Fruit fly (Drosophila melanogaster) whole organism, embryonic: ENCODE measurements around the gene CenB1A.

ENCODE experiments used
- Awh ChIP-seq: fragments of 200-800 bp; sonication (Bioruptor generic); IDR thresholded peaks from 2 replicates; pipeline ENCODE4, ENCODE4 v1.3.6; 2022; ENCODE audit warnings: missing biosample characterization, missing genetic modification characterization
- BtbVII ChIP-seq: fragments of 200-800 bp; sonication (Bioruptor generic); optimal IDR thresholded peaks from 3 replicates; lab custom pipeline; 2017; ENCODE audit warnings: missing biosample characterization, mild to moderate bottlenecking, missing genetic modification characterization
- CG10543 ChIP-seq: fragments of 200-800 bp; sonication (Bioruptor generic); optimal IDR thresholded peaks from 3 replicates; lab custom pipeline; 2017; ENCODE audit warnings: missing biosample characterization, mild to moderate bottlenecking, missing genetic modification characterization, moderate library complexity
- CG12942 ChIP-seq: fragments of 200-800 bp; sonication (Bioruptor generic); optimal IDR thresholded peaks from 3 replicates; lab custom pipeline; 2016; ENCODE audit warnings: missing biosample characterization, missing genetic modification characterization
- CG34376 ChIP-seq: fragments of 200-800 bp; sonication (Bioruptor generic); optimal IDR thresholded peaks from 2 replicates; lab custom pipeline; 2018; ENCODE audit warnings: missing biosample characterization, mild to moderate bottlenecking, missing genetic modification characterization
- CG5953 ChIP-seq: fragments of 200-800 bp; sonication (Bioruptor generic); IDR thresholded peaks from 2 replicates; pipeline ENCODE4 v1.3.6; 2022; ENCODE audit warnings: missing biosample characterization, missing genetic modification characterization
- CG6854 ChIP-seq: fragments of 200-800 bp; sonication (Bioruptor generic); optimal IDR thresholded peaks from 3 replicates; lab custom pipeline; 2017; ENCODE audit warnings: missing biosample characterization, mild to moderate bottlenecking, missing genetic modification characterization
- CG9932 ChIP-seq: fragments of 200-800 bp; sonication (Bioruptor generic); IDR thresholded peaks from 2 replicates; pipeline ENCODE4 v1.3.6; 2022; ENCODE audit warnings: missing biosample characterization, missing genetic modification characterization
- Fer1 ChIP-seq: fragments of 200-800 bp; sonication (Bioruptor generic); optimal IDR thresholded peaks from 2 replicates; lab custom pipeline; 2017; ENCODE audit warnings: missing biosample characterization, mild to moderate bottlenecking, missing genetic modification characterization
- Hmx ChIP-seq: fragments of 200-800 bp; sonication (Bioruptor generic); optimal IDR thresholded peaks from 2 replicates; lab custom pipeline; 2016; ENCODE audit warnings: missing biosample characterization, missing genetic modification characterization
- NC2α ChIP-seq: fragments of 200-800 bp; sonication (Bioruptor generic); optimal IDR thresholded peaks from 2 replicates; lab custom pipeline; 2016; ENCODE audit warnings: missing biosample characterization, missing genetic modification characterization
- NC2β ChIP-seq: fragments of 200-800 bp; sonication (Bioruptor generic); optimal IDR thresholded peaks from 2 replicates; lab custom pipeline; 2016; ENCODE audit warnings: missing biosample characterization, missing genetic modification characterization
- Nf-YC ChIP-seq: fragments of 200-800 bp; optimal IDR thresholded peaks from 3 replicates; lab custom pipeline; 2019; ENCODE audit warnings: missing biosample characterization, mild to moderate bottlenecking, missing genetic modification characterization, moderate library complexity
- Optix ChIP-seq: fragments of 200-800 bp; sonication (Bioruptor generic); IDR thresholded peaks from 3 replicates; pipeline ENCODE4 v1.3.6; 2022; ENCODE audit warnings: missing biosample characterization, missing genetic modification characterization
- Sox100B ChIP-seq: fragments of 200-800 bp; sonication (Bioruptor generic); optimal IDR thresholded peaks from 3 replicates; lab custom pipeline; 2018; ENCODE audit warnings: missing biosample characterization, mild to moderate bottlenecking, missing genetic modification characterization
- Trl ChIP-seq, 3 experiments: fragments of >200 bp in 2 of 3; fragments of 200-800 bp in 1 of 3; sonication (Bioruptor generic) in 1 of 3; optimal IDR thresholded peaks; 2 replicates in 1 of 3; 3 replicates in 2 of 3; lab custom pipeline; 2016 to 2017; ENCODE audit warnings: missing biosample characterization in 1 of 3, missing genetic modification characterization in 1 of 3
- ab ChIP-seq: fragments of 200-800 bp; sonication (Bioruptor generic); optimal IDR thresholded peaks from 2 replicates; lab custom pipeline; 2016; ENCODE audit warnings: missing biosample characterization, missing genetic modification characterization
- amos ChIP-seq: fragments of 200-800 bp; sonication (Bioruptor generic); IDR thresholded peaks from 2 replicates; pipeline ENCODE4 v1.3.6; 2022; ENCODE audit warnings: missing biosample characterization, missing genetic modification characterization; ENCODE audit not compliant: partially characterized antibody
- cg ChIP-seq: fragments of 200-800 bp; sonication (Bioruptor generic); optimal IDR thresholded peaks from 3 replicates; lab custom pipeline; 2019; ENCODE audit warnings: missing biosample characterization, mild to moderate bottlenecking, missing genetic modification characterization, moderate library complexity
- ci ChIP-seq: fragments of 200-800 bp; sonication (Bioruptor generic); IDR thresholded peaks from 3 replicates; pipeline ENCODE4 v1.3.6; 2022; ENCODE audit warnings: missing biosample characterization, missing genetic modification characterization
- cwo ChIP-seq: fragments of 200-800 bp; sonication (Bioruptor generic); optimal IDR thresholded peaks from 3 replicates; lab custom pipeline; 2017; ENCODE audit warnings: missing biosample characterization, missing genetic modification characterization, mild to moderate bottlenecking, moderate library complexity, missing genetic modification reagents
- ems ChIP-seq: fragments of 200-800 bp; sonication (Bioruptor generic); optimal IDR thresholded peaks from 3 replicates; lab custom pipeline; 2016; ENCODE audit warnings: missing biosample characterization, missing genetic modification characterization
- gcm ChIP-seq: fragments of 200-800 bp; sonication (Bioruptor generic); optimal IDR thresholded peaks from 2 replicates; lab custom pipeline; 2019; ENCODE audit warnings: missing biosample characterization, mild to moderate bottlenecking, missing genetic modification characterization, moderate library complexity
- grn ChIP-seq: fragments of 200-800 bp; sonication (Bioruptor generic); optimal IDR thresholded peaks from 3 replicates; lab custom pipeline; 2017; ENCODE audit warnings: missing biosample characterization, missing genetic modification characterization
- hth ChIP-seq: fragments of >200 bp; optimal IDR thresholded peaks from 2 replicates; lab custom pipeline; 2017; ENCODE audit warnings: inconsistent platforms
- insv ChIP-seq, 2 experiments: fragments of 200-800 bp; sonication (Bioruptor generic); optimal IDR thresholded peaks; 3 replicates each; lab custom pipeline; 2016 to 2018; ENCODE audit warnings: missing biosample characterization in 2 of 2, missing genetic modification characterization in 2 of 2
- mirr ChIP-seq: fragments of 200-800 bp; sonication (Bioruptor generic); optimal IDR thresholded peaks from 3 replicates; lab custom pipeline; 2018; ENCODE audit warnings: missing biosample characterization, mild to moderate bottlenecking, missing genetic modification characterization
- nmo ChIP-seq: fragments of 200-800 bp; sonication (Bioruptor generic); optimal IDR thresholded peaks from 2 replicates; lab custom pipeline; 2018; ENCODE audit warnings: missing biosample characterization, mild to moderate bottlenecking, missing genetic modification characterization, moderate library complexity
- nom ChIP-seq: fragments of 200-800 bp; sonication (Bioruptor generic); optimal IDR thresholded peaks from 2 replicates; lab custom pipeline; 2017; ENCODE audit warnings: missing biosample characterization, missing genetic modification characterization, mild to moderate bottlenecking, moderate library complexity, missing genetic modification reagents
- otp ChIP-seq: fragments of 200-800 bp; sonication (Bioruptor generic); IDR thresholded peaks from 3 replicates; pipeline ENCODE4, ENCODE4 v1.3.6; 2022; ENCODE audit warnings: missing biosample characterization, missing genetic modification characterization
- pros ChIP-seq: fragments of 200-800 bp; sonication (Bioruptor generic); optimal IDR thresholded peaks from 3 replicates; lab custom pipeline; 2019; ENCODE audit warnings: missing biosample characterization, mild to moderate bottlenecking, missing genetic modification characterization, moderate library complexity
- pum ChIP-seq: fragments of 200-800 bp; sonication (Bioruptor generic); optimal IDR thresholded peaks from 2 replicates; lab custom pipeline; 2016; ENCODE audit warnings: missing biosample characterization, missing genetic modification characterization
- ro ChIP-seq: fragments of 200-800 bp; sonication (Bioruptor generic); IDR thresholded peaks from 2 replicates; pipeline ENCODE4 v1.3.6; 2022; ENCODE audit warnings: missing biosample characterization, missing genetic modification characterization
- sd ChIP-seq: fragments of 200-800 bp; sonication (Bioruptor generic); optimal IDR thresholded peaks from 3 replicates; lab custom pipeline; 2018; ENCODE audit warnings: missing biosample characterization, mild to moderate bottlenecking, missing genetic modification characterization, moderate library complexity
- sug ChIP-seq: fragments of 200-800 bp; optimal IDR thresholded peaks from 2 replicates; lab custom pipeline; 2019; ENCODE audit warnings: missing biosample characterization, mild to moderate bottlenecking, missing genetic modification characterization, moderate library complexity
- ttk ChIP-seq: fragments of 200-800 bp; sonication (Bioruptor generic); IDR thresholded peaks from 2 replicates; pipeline ENCODE4 v2.1.2; 2022; ENCODE audit warnings: missing biosample characterization, missing genetic modification characterization
- vnd ChIP-seq: fragments of 200-800 bp; sonication (Bioruptor generic); IDR thresholded peaks from 3 replicates; pipeline ENCODE4 v1.3.6; 2022; ENCODE audit warnings: missing biosample characterization, missing genetic modification characterization; ENCODE audit not compliant: partially characterized antibody
- z ChIP-seq: fragments of 200-800 bp; sonication (Bioruptor generic); IDR thresholded peaks from 3 replicates; pipeline ENCODE4 v1.3.6; 2022; ENCODE audit warnings: missing biosample characterization, missing genetic modification characterization

The CenB1A gene

DNA sequence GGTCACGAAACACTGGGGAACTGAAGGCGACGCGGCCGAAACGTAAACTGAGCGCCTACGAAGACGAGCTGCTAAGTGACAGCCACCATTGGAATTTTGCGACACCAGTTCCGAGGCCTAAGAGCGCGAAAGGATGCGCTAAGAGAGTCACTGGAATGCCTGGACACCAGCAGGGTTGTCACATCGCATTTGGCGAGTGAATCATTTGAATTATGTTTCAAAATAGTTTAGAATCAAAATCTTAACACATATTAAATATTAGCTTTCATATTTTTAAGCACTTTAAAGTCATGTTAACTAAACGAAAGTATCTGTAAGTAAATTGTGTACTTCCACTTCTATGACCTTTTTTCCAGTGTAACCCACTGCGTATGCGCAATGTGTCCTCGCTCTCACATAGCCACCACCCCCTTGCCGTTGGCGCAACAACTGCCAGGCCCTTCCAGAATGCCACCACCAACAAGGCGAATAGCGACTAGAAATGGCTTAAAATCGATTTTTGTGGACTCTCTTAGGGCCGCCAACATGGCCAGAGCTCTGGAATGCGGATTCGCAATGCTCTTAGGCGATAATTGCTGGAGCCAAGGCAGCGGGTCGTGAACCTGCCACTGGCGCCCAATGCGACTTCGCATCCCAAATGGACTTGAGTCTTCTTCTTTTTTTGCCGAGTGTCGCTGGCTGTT is 5.4 kb upstream of the CenB1A start, which contains the start of gene Cow (continued):
- TF ChIP-seq ab (GFP tag; lab: Kevin White, UChicago) (no peak), Hmx (GFP tag; lab: Kevin White, UChicago) (no peak), ems (peak; percentile 36), Sox100B (GFP tag; lab: Kevin White, UChicago) (no peak), amos (GFP tag; lab: Robert Waterston, UW) (no peak), pros (GFP tag; lab: Kevin White, UChicago) (no peak), CG6854 (peak; percentile 69)

DNA sequence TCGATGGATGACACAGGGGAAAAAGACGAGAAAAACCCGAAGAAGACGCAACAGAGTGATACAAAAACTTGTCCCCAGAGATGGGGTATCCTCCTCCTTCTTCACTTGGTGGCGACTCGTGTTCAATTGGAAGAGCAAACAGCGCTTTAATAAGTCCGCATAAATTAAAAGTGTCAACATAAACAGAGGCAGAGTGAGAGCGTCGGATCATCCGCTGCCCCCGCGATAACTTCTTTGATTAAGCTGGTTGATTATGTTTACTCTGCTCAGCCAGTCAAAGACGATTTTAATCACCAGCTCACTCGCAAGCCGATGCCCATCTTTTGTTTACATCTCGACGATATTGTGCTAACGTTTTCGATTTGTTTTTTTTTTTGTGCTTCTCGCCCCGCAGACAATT is 1.7 kb downstream of the CenB1A start:
- TF ChIP-seq nom (GFP tag; lab: Kevin White, UChicago) (peak; percentile 24), ci (GFP tag; lab: Robert Waterston, UW) (0 out of 3 replicates have a peak, but pooled peaks have one; percentile 24), grn (peak; percentile 4), ro (GFP tag; lab: Robert Waterston, UW) (no peak), insv (GFP tag; optimal IDR thresholded peaks at IDR 0.05; lab: Kevin White, UChicago) (no peak), nmo (GFP tag; lab: Kevin White, UChicago) (no peak), gcm (GFP tag; lab: Kevin White, UChicago) (no peak), Trl (optimal IDR thresholded peaks at IDR 0.05; lab: Kevin White, UChicago) (no peak), Trl (GFP tag; optimal IDR thresholded peaks at IDR 0.05; lab: Kevin White, UChicago) (no peak), Awh (peak; percentile 78), CG5953 (0 out of 2 replicates have a peak, but pooled peaks have one; percentile 4), Optix (GFP tag; lab: Robert Waterston, UW) (no peak), hth (lab: Kevin White, UChicago) (no peak), otp (GFP tag; lab: Robert Waterston, UW) (peak; percentile 35; the same call in 1 of the 3 replicates), NC2α (no peak), ttk (GFP tag; lab: Robert Waterston, UW) (no peak)

DNA sequence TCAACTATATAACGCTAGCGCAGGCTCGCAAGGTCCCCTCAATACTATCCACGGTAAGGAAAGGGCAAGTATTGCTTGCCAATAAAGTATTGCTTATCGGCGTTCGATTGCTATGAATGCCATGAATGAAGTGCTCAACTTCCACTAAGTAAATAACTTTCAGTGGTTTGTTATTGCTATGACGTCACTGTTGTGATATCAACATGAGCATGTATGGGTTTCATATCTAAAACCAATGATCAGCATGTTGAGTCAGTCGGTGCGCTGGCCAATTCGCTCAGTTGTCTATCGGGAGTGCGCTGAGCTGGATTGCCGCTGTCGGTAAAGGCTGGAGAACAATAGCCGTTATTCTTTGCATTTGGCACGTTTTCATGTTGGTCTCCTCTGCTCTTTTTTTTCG is 2.7 kb downstream of the CenB1A start:
- TF ChIP-seq CG34376 (GFP tag; lab: Kevin White, UChicago) (peak; percentile 76), CG10543 (peak; percentile 18), sug (peak; percentile 43), mirr (GFP tag; lab: Kevin White, UChicago) (peak; percentile 77), pum (GFP tag; lab: Kevin White, UChicago) (no peak), z (0 out of 3 replicates have a peak, but pooled peaks have one; percentile 42), Nf-YC (tag; lab: Kevin White, UChicago) (peak; percentile 54), cwo (GFP tag; lab: Kevin White, UChicago) (peak; percentile 47), cg (GFP tag; lab: Kevin White, UChicago) (peak; percentile 20), Fer1 (GFP tag; lab: Kevin White, UChicago) (peak; percentile 1), grn (peak; percentile 64), vnd (GFP tag; lab: Robert Waterston, UW) (0 out of 3 replicates have a peak, but pooled peaks have one; percentile 10), CG9932 (GFP tag; lab: Robert Waterston, UW) (no peak), NC2β (GFP tag; lab: Kevin White, UChicago) (no peak), BtbVII (peak; percentile 95), sd (peak; percentile 32), CG12942 (GFP tag; lab: Kevin White, UChicago) (no peak)
- TF ChIP-seq, all 482 proteins: peak for 13
